Worm (Caenorhabditis elegans) whole organism, L4 larva: ENCODE data around the gene W02A2.8.

ENCODE experiments used
- F26F4.8 ChIP-seq: fragments of 200-800 bp; sonication (Bioruptor generic); conservative IDR thresholded peaks from 2 replicates; pipeline ENCODE4 v1.3.6; 2022; ENCODE audit warnings: missing genetic modification characterization, missing compliant biosample characterization
- F44E2.7 ChIP-seq: fragments of 200-800 bp; sonication (Bioruptor generic); IDR thresholded peaks from 2 replicates; pipeline ENCODE4 v2.1.2; 2022; ENCODE audit warnings: missing genetic modification characterization, missing compliant biosample characterization
- T20F7.1 ChIP-seq: fragments of 200-800 bp; sonication (Bioruptor generic); optimal IDR thresholded peaks from 2 replicates; lab custom pipeline; 2018; ENCODE audit warnings: mild to moderate bottlenecking, missing genetic modification characterization, missing compliant biosample characterization
- Y105C5A.15 ChIP-seq: fragments of 200-800 bp; sonication (Bioruptor generic); IDR thresholded peaks from 2 replicates; pipeline ENCODE4 v1.3.6; 2022; ENCODE audit warnings: missing genetic modification characterization, missing compliant biosample characterization
- ZK337.2 ChIP-seq: fragments of 200-800 bp; sonication (Bioruptor generic); IDR thresholded peaks from 2 replicates; pipeline ENCODE4 v1.3.6; 2022; ENCODE audit warnings: missing genetic modification reagents, missing genetic modification characterization, missing compliant biosample characterization
- aha-1 ChIP-seq: fragments of 150-350 bp; peaks from one replicate; lab custom pipeline; 2014; ENCODE audit warnings: missing biosample characterization, missing genetic modification characterization
- aly-2 ChIP-seq: sonication (generic microtip); optimal IDR thresholded peaks from 2 replicates; lab custom pipeline; 2018; ENCODE audit warnings: missing biosample characterization, missing genetic modification characterization
- ama-1 ChIP-seq: fragments of 150-350 bp; optimal IDR thresholded peaks from 2 replicates; lab custom pipeline; 2014; ENCODE audit warnings: inconsistent platforms, mixed read lengths
- arid-1 ChIP-seq: fragments of 200-800 bp; sonication (Bioruptor generic); conservative IDR thresholded peaks from 2 replicates; pipeline ENCODE4 v1.3.6; 2022; ENCODE audit warnings: missing genetic modification reagents, missing genetic modification characterization, missing compliant biosample characterization
- ceh-20 ChIP-seq: fragments of 200-800 bp; sonication (Bioruptor generic); IDR thresholded peaks from 2 replicates; pipeline ENCODE4 v1.3.6; 2022; ENCODE audit warnings: missing genetic modification reagents, missing genetic modification characterization, missing compliant biosample characterization
- ceh-28 ChIP-seq: fragments of 150-350 bp; optimal IDR thresholded peaks from 2 replicates; lab custom pipeline; 2014; ENCODE audit warnings: missing biosample characterization, missing genetic modification reagents, missing genetic modification characterization
- ces-1 ChIP-seq: fragments of 150-350 bp; sonication (generic microtip); optimal IDR thresholded peaks from 4 replicates; lab custom pipeline; 2014; ENCODE audit warnings: missing biosample characterization, missing genetic modification reagents, missing genetic modification characterization
- cey-2 ChIP-seq: sonication (generic microtip); optimal IDR thresholded peaks from 3 replicates; lab custom pipeline; 2017; ENCODE audit warnings: missing genetic modification characterization, mild to moderate bottlenecking, missing compliant biosample characterization, antibody characterized with exemption, borderline replicate concordance; ENCODE audit not compliant: insufficient read depth
- daf-16 ChIP-seq, 3 experiments: sonication (generic microtip); optimal IDR thresholded peaks; 2 replicates each; lab custom pipeline; 2016 to 2017; ENCODE audit warnings: missing genetic modification characterization in 3 of 3, missing genetic modification reagents in 3 of 3, mild to moderate bottlenecking in 2 of 3, missing compliant biosample characterization in 2 of 3, missing biosample characterization in 1 of 3, moderate library complexity in 1 of 3
- daf-8 ChIP-seq: fragments of 200-800 bp; sonication (Bioruptor generic); IDR thresholded peaks from 2 replicates; pipeline ENCODE4 v1.3.6; 2022; ENCODE audit warnings: missing genetic modification characterization, missing compliant biosample characterization
- dmd-6 ChIP-seq: fragments of 200-800 bp; sonication (Bioruptor generic); IDR thresholded peaks from 2 replicates; pipeline ENCODE4 v1.3.6; 2022; ENCODE audit warnings: missing genetic modification reagents, missing genetic modification characterization, missing compliant biosample characterization
- duxl-1 ChIP-seq: sonication (generic microtip); optimal IDR thresholded peaks from 2 replicates; lab custom pipeline; 2016; ENCODE audit warnings: mild to moderate bottlenecking, missing genetic modification characterization, moderate library complexity, missing compliant biosample characterization; ENCODE audit not compliant: poor library complexity
- dve-1 ChIP-seq: sonication (generic microtip); optimal IDR thresholded peaks from 2 replicates; lab custom pipeline; 2017; ENCODE audit warnings: antibody characterized with exemption, mild to moderate bottlenecking, missing genetic modification characterization, missing compliant biosample characterization; ENCODE audit not compliant: insufficient read depth
- fos-1 ChIP-seq: fragments of 150-350 bp; optimal IDR thresholded peaks from 2 replicates; lab custom pipeline; 2014; ENCODE audit warnings: missing biosample characterization, missing genetic modification characterization
- hif-1 ChIP-seq, 2 experiments: sonication (generic microtip); optimal IDR thresholded peaks; 2 replicates each; lab custom pipeline; 2016 to 2017; ENCODE audit warnings: missing compliant biosample characterization in 2 of 2, missing genetic modification characterization in 2 of 2, missing genetic modification reagents in 2 of 2, missing genotype in 2 of 2, mild to moderate bottlenecking in 1 of 2
- hlh-11 ChIP-seq: fragments of 200-800 bp; sonication (Bioruptor generic); optimal IDR thresholded peaks from 2 replicates; lab custom pipeline; 2018; ENCODE audit warnings: mild to moderate bottlenecking, missing genetic modification characterization, missing compliant biosample characterization
- jun-1 ChIP-seq: fragments of 150-350 bp; optimal IDR thresholded peaks from 2 replicates; lab custom pipeline; 2014; ENCODE audit warnings: missing biosample characterization, missing genetic modification reagents, missing genetic modification characterization
- lin-1 ChIP-seq: fragments of 200-800 bp; sonication (Bioruptor generic); IDR thresholded peaks from 2 replicates; pipeline ENCODE4 v1.3.6; 2022; ENCODE audit warnings: missing genetic modification reagents, missing genetic modification characterization, missing compliant biosample characterization
- lsy-2 ChIP-seq, 2 experiments: fragments of 150-350 bp in 1 of 2; sonication (generic microtip) in 1 of 2; optimal IDR thresholded peaks; 2 replicates each; lab custom pipeline; 2014 to 2017; ENCODE audit warnings: missing biosample characterization in 2 of 2, missing genetic modification characterization in 2 of 2
- madf-9 ChIP-seq: fragments of 200-800 bp; sonication (Bioruptor generic); conservative IDR thresholded peaks from 2 replicates; pipeline ENCODE4 v1.3.6; 2022; ENCODE audit warnings: missing genetic modification reagents, missing genetic modification characterization, missing compliant biosample characterization
- mdl-1 ChIP-seq, 2 experiments: fragments of 150-350 bp in 1 of 2; sonication (generic microtip) in 1 of 2; optimal IDR thresholded peaks; 2 replicates each; lab custom pipeline; 2014 to 2017; ENCODE audit warnings: missing biosample characterization in 2 of 2, missing genetic modification characterization in 2 of 2
- mdt-29 ChIP-seq: fragments of 200-800 bp; sonication (Bioruptor generic); IDR thresholded peaks from 2 replicates; pipeline ENCODE4 v1.3.6; 2022; ENCODE audit warnings: missing genetic modification reagents, missing genetic modification characterization, missing compliant biosample characterization
- mes-2 ChIP-seq: sonication (generic microtip); optimal IDR thresholded peaks from 2 replicates; lab custom pipeline; 2016; ENCODE audit warnings: missing genotype, mild to moderate bottlenecking, missing genetic modification characterization, missing compliant biosample characterization; ENCODE audit not compliant: poor library complexity, severe bottlenecking
- mxl-3 ChIP-seq: fragments of 200-800 bp; sonication (Bioruptor generic); optimal IDR thresholded peaks from 2 replicates; lab custom pipeline; 2018; ENCODE audit warnings: mild to moderate bottlenecking, missing genetic modification characterization, missing compliant biosample characterization
- nhr-102 ChIP-seq: sonication (generic microtip); optimal IDR thresholded peaks from 2 replicates; lab custom pipeline; 2016; ENCODE audit warnings: mild to moderate bottlenecking, missing genetic modification characterization, moderate library complexity, missing compliant biosample characterization
- nhr-28 ChIP-seq: fragments of 150-350 bp; optimal IDR thresholded peaks from 2 replicates; lab custom pipeline; 2014; ENCODE audit warnings: missing biosample characterization, missing genetic modification characterization
- nhr-42 ChIP-seq: fragments of 200-800 bp; sonication (Bioruptor generic); IDR thresholded peaks from 2 replicates; pipeline ENCODE4 v1.3.6; 2022; ENCODE audit warnings: missing genetic modification characterization, missing compliant biosample characterization
- nhr-48 ChIP-seq: sonication (generic microtip); optimal IDR thresholded peaks from 2 replicates; lab custom pipeline; 2016; ENCODE audit warnings: mild to moderate bottlenecking, missing genetic modification characterization, missing compliant biosample characterization
- nhr-76 ChIP-seq: fragments of 150-350 bp; optimal IDR thresholded peaks from 2 replicates; lab custom pipeline; 2014; ENCODE audit warnings: missing biosample characterization, missing genetic modification characterization
- nhr-77 ChIP-seq: fragments of 150-350 bp; optimal IDR thresholded peaks from 2 replicates; lab custom pipeline; 2014; ENCODE audit warnings: missing biosample characterization, missing genetic modification characterization
- php-3 ChIP-seq: fragments of 200-800 bp; sonication (Bioruptor generic); IDR thresholded peaks from 2 replicates; pipeline ENCODE4 v1.3.6; 2022; ENCODE audit warnings: missing genetic modification reagents, missing genetic modification characterization, missing compliant biosample characterization
- pqm-1 ChIP-seq: sonication (generic microtip); optimal IDR thresholded peaks from 2 replicates; lab custom pipeline; 2017; ENCODE audit warnings: missing biosample characterization, missing genetic modification characterization
- spr-1 ChIP-seq: sonication (generic microtip); optimal IDR thresholded peaks from 2 replicates; lab custom pipeline; 2016; ENCODE audit warnings: mild to moderate bottlenecking, missing genetic modification characterization, missing compliant biosample characterization
- vab-7 ChIP-seq: fragments of 200-800 bp; sonication (Bioruptor generic); IDR thresholded peaks from 2 replicates; pipeline ENCODE4 v1.3.6; 2022; ENCODE audit warnings: missing genetic modification reagents, missing genetic modification characterization, missing compliant biosample characterization
- zfp-2 ChIP-seq: sonication (generic microtip); optimal IDR thresholded peaks from 2 replicates; lab custom pipeline; 2016; ENCODE audit warnings: mild to moderate bottlenecking, missing genetic modification characterization, missing compliant biosample characterization
- zfp-3 ChIP-seq: fragments of 200-800 bp; sonication (Bioruptor generic); conservative IDR thresholded peaks from 2 replicates; pipeline ENCODE4 v1.3.6; 2022; ENCODE audit warnings: missing genetic modification reagents, missing genetic modification characterization, missing compliant biosample characterization
- zip-11 ChIP-seq: fragments of 200-800 bp; sonication (Bioruptor generic); IDR thresholded peaks from 2 replicates; pipeline ENCODE4 v1.3.6; 2022; ENCODE audit warnings: missing genetic modification characterization, missing compliant biosample characterization
- zip-2 ChIP-seq: fragments of 150-350 bp; optimal IDR thresholded peaks from 2 replicates; lab custom pipeline; 2014; ENCODE audit warnings: missing biosample characterization, missing genetic modification characterization
- ztf-7 ChIP-seq: fragments of 150-350 bp; optimal IDR thresholded peaks from 2 replicates; lab custom pipeline; 2014; ENCODE audit warnings: missing biosample characterization, missing genetic modification characterization

The W02A2.8 gene

DNA sequence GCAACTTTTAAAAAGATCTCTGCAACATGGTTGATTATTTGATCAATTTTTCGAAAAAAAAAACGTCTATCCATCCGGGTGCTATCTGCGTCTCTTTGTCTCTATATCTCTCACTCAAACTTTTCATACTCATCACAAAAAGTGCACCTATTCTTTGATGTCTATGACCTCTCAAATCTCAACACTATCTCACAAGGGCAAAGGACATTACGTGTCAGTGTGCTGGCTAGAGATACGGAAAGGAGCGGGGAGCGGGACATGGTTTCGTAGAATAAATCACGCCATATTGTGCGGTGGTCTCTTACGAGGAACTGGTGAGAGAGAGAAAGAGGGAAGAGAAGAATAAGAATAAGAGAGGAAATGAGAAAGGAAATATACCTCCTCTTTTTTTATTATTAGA, 36.0 kb downstream of the W02A2.8 start (continued):
- peak; percentile 52 for TF ChIP-seq jun-1 (tag; lab: Kevin White, UChicago)
- TF ChIP-seq dmd-6 (GFP tag; lab: Robert Waterston, UW) = peak; percentile 95
- peak; percentile 47; the same call in 1 of the 2 replicates for TF ChIP-seq php-3

DNA sequence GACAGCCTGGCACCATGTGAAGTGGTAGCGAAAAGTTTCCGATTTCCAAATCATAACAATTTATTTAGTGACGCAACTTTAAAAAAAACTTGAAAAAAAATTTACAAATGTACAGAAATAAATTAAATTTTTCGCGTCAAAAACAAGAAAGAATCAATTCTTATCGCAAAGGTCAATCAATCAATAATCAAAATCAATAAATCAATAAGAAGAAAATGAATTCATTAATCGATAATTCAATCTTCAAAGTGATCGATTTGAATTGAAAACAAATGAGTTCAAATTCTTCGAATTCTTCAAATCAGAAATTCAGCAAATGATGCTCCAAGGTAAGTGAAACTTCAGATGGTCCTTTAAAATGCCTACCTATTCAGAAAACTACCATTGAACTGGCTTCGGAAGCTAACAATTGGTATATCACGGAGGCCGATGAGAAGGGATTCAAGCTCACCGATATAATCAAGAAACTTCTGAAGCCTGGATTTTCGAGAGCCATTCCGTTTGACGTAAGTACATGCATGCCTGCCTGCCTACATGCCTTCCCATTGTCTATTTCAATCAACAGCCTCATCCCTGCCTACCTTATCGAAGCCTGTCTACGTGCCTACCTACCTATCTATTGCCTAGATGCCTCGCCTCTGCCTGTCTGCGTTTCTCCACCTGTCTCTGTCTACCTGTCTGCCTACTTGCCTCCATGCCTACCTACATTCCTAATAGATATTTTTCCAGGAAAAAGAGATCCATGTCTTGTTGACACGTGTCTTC, 38.3 kb downstream of the W02A2.8 start:
- no peak for TF ChIP-seq ces-1 (GFP tag; lab: Kevin White, UChicago)
- no peak for TF ChIP-seq fos-1 (tag; lab: Kevin White, UChicago)
- TF ChIP-seq ceh-28 = peak; percentile 89
- peak; percentile 91 for TF ChIP-seq aha-1 (tag; lab: Kevin White, UChicago)
- no peak for TF ChIP-seq madf-9 (GFP tag; lab: Robert Waterston, UW)
- TF ChIP-seq hif-1 (tag; optimal IDR thresholded peaks at IDR 0.05; lab: Kevin White, UChicago) = no peak

DNA sequence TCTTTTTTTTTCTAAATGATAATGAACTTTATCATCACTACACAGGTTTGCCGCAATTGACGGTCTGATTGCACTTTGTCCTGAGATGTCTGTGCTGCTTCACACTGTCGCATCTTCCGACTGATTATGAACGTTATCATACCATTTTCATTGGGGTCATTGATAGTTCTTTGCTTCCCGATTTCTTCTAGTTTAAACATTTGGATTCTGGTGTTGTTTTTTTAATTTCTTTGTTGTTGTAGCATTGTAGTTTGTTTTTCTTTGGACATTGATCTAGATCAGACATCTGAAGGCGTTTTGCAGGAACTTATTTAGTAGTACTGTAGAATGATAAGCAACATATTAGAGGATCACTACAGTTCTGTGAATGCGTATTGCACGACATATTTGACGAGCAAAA, 39.6 kb downstream of the W02A2.8 start:
- TF ChIP-seq duxl-1 (tag; lab: Kevin White, UChicago) (peak; percentile 68), vab-7 (GFP tag; lab: Robert Waterston, UW) (no peak), zfp-2 (tag; lab: Kevin White, UChicago) (no peak), ztf-7 (tag; lab: Kevin White, UChicago) (peak; percentile 62), ama-1 (lab: Kevin White, UChicago) (peak; percentile 34), dve-1 (tag; lab: Kevin White, UChicago) (peak; percentile 98), F44E2.7 (GFP tag; lab: Robert Waterston, UW) (no peak), aly-2 (tag; lab: Kevin White, UChicago) (peak; percentile 6), zip-11 (GFP tag; lab: Robert Waterston, UW) (no peak), daf-16 (GFP tag; optimal IDR thresholded peaks at IDR 0.05; lab: Kevin White, UChicago) (no peak), daf-16 (tag; optimal IDR thresholded peaks at IDR 0.05; lab: Kevin White, UChicago) (peak; percentile 94), zfp-3 (GFP tag; lab: Robert Waterston, UW) (peak; percentile 91; the same call in 1 of the 2 replicates), ZK337.2 (GFP tag; lab: Robert Waterston, UW) (no peak), nhr-48 (tag; lab: Kevin White, UChicago) (peak; percentile 92), zip-2 (tag; lab: Kevin White, UChicago) (no peak), arid-1 (GFP tag; lab: Robert Waterston, UW) (0 out of 2 replicates have a peak, but pooled peaks have one; percentile 50), pqm-1 (peak; percentile 88), nhr-77 (peak; percentile 95), ceh-20 (peak; percentile 43; the same call in 1 of the 2 replicates), daf-8 (no peak), mxl-3 (GFP tag; lab: Kevin White, UChicago) (peak; percentile 22), lin-1 (peak; percentile 43; the same call in 1 of the 2 replicates), php-3 (peak; percentile 81; the same call in 1 of the 2 replicates), T20F7.1 (GFP tag; lab: Kevin White, UChicago) (peak; percentile 83), mdt-29 (GFP tag; lab: Robert Waterston, UW) (peak; percentile 87), Y105C5A.15 (0 out of 2 replicates have a peak, but pooled peaks have one; percentile 11), mdl-1 (tag; optimal IDR thresholded peaks at IDR 0.05; lab: Kevin White, UChicago) (peak in 1 of 2 experiments; percentile 61), hif-1 (tag; optimal IDR thresholded peaks at IDR 0.05; lab: Kevin White, UChicago) (peak in 1 of 2 experiments; percentile 41), mes-2 (peak; percentile 62), nhr-102 (tag; lab: Kevin White, UChicago) (peak; percentile 67), spr-1 (peak; percentile 1), jun-1 (tag; lab: Kevin White, UChicago) (peak; percentile 59), hlh-11 (tag; lab: Kevin White, UChicago) (peak; percentile 93), lsy-2 (tag; optimal IDR thresholded peaks at IDR 0.05; lab: Kevin White, UChicago) (peak; percentile 65 to 71), dmd-6 (GFP tag; lab: Robert Waterston, UW) (peak; percentile 87), F26F4.8 (GFP tag; lab: Robert Waterston, UW) (no peak), nhr-42 (GFP tag; lab: Robert Waterston, UW) (0 out of 2 replicates have a peak, but pooled peaks have one; percentile 48), cey-2 (tag; lab: Kevin White, UChicago) (peak; percentile 5), nhr-76 (tag; lab: Kevin White, UChicago) (peak; percentile 54), nhr-28 (tag; lab: Kevin White, UChicago) (peak; percentile 99)
